Fruit fly (Drosophila melanogaster) whole organism, embryonic: Measurements from ENCODE around the gene dmrt11E.
A peak's percentile ranks its signal among the peaks of the same experiment; 100 is the strongest.

ENCODE experiments used
- Awh ChIP-seq: fragments of 200-800 bp; sonication (Bioruptor generic); IDR thresholded peaks from 2 replicates; pipeline ENCODE4, ENCODE4 v1.3.6; 2022; ENCODE audit warnings: missing biosample characterization, missing genetic modification characterization
- Bgb ChIP-seq: fragments of 200-800 bp; sonication (Bioruptor generic); IDR thresholded peaks from 2 replicates; pipeline ENCODE4 v1.3.6; 2022; ENCODE audit warnings: missing biosample characterization, missing genetic modification characterization; ENCODE audit not compliant: partially characterized antibody
- CG10147 ChIP-seq: fragments of 200-800 bp; sonication (Bioruptor generic); optimal IDR thresholded peaks from 2 replicates; lab custom pipeline; 2019; ENCODE audit warnings: missing biosample characterization, mild to moderate bottlenecking, missing genetic modification characterization, moderate library complexity
- CG11085 ChIP-seq: fragments of 200-800 bp; sonication (Bioruptor generic); IDR thresholded peaks from 2 replicates; pipeline ENCODE4 v1.3.6; 2022; ENCODE audit warnings: missing biosample characterization, missing genetic modification characterization
- CG11398 ChIP-seq: fragments of 200-800 bp; sonication (Bioruptor generic); optimal IDR thresholded peaks from 2 replicates; lab custom pipeline; 2016; ENCODE audit warnings: missing biosample characterization, missing genetic modification characterization
- CG11504 ChIP-seq: fragments of 200-800 bp; sonication (Bioruptor generic); optimal IDR thresholded peaks from 3 replicates; lab custom pipeline; 2019; ENCODE audit warnings: missing biosample characterization, mild to moderate bottlenecking, missing genetic modification characterization, moderate library complexity
- CG11723 ChIP-seq: fragments of 200-800 bp; sonication (Bioruptor generic); optimal IDR thresholded peaks from 2 replicates; lab custom pipeline; 2017; ENCODE audit warnings: missing biosample characterization, mild to moderate bottlenecking, missing genetic modification characterization
- CG12299 ChIP-seq: fragments of 200-800 bp; sonication (Bioruptor generic); optimal IDR thresholded peaks from 2 replicates; lab custom pipeline; 2018; ENCODE audit warnings: missing biosample characterization, mild to moderate bottlenecking, missing genetic modification characterization
- CG14441 ChIP-seq: fragments of 200-800 bp; sonication (Bioruptor generic); IDR thresholded peaks from 2 replicates; pipeline ENCODE4 v1.3.6; 2022; ENCODE audit warnings: missing biosample characterization, missing genetic modification characterization
- CG15696 ChIP-seq: fragments of 200-800 bp; sonication (Bioruptor generic); optimal IDR thresholded peaks from 2 replicates; lab custom pipeline; 2019; ENCODE audit warnings: missing biosample characterization, mild to moderate bottlenecking, missing genetic modification characterization, moderate library complexity
- CG16813 ChIP-seq: fragments of 200-800 bp; sonication (Bioruptor generic); IDR thresholded peaks from 3 replicates; pipeline ENCODE4 v1.3.6; 2022; ENCODE audit warnings: missing biosample characterization, missing genetic modification characterization; ENCODE audit not compliant: partially characterized antibody
- CG18011 ChIP-seq: fragments of 200-800 bp; sonication (Bioruptor generic); optimal IDR thresholded peaks from 2 replicates; lab custom pipeline; 2017; ENCODE audit warnings: missing biosample characterization, missing genetic modification characterization, mild to moderate bottlenecking, moderate library complexity, missing genotype
- CG18599 ChIP-seq: fragments of 200-800 bp; sonication (Bioruptor generic); optimal IDR thresholded peaks from 3 replicates; lab custom pipeline; 2017; ENCODE audit warnings: missing biosample characterization, missing genetic modification characterization, mild to moderate bottlenecking, moderate library complexity, missing genetic modification reagents
- CG2120 ChIP-seq: fragments of 200-800 bp; sonication (Bioruptor generic); optimal IDR thresholded peaks from 3 replicates; lab custom pipeline; 2016; ENCODE audit warnings: missing biosample characterization, missing genetic modification characterization
- CG2678 ChIP-seq: fragments of 200-800 bp; sonication (Bioruptor generic); optimal IDR thresholded peaks from 3 replicates; lab custom pipeline; 2019; ENCODE audit warnings: missing biosample characterization, mild to moderate bottlenecking, missing genetic modification characterization, moderate library complexity
- CG4404 ChIP-seq: fragments of 200-800 bp; sonication (Bioruptor generic); IDR thresholded peaks from 2 replicates; pipeline ENCODE4 v1.3.6; 2022; ENCODE audit warnings: missing biosample characterization, missing genetic modification characterization
- CG4820 ChIP-seq: fragments of 200-800 bp; sonication (Bioruptor generic); optimal IDR thresholded peaks from 3 replicates; lab custom pipeline; 2016; ENCODE audit warnings: missing biosample characterization, missing genetic modification characterization
- CG6254 ChIP-seq: fragments of 200-800 bp; sonication (Bioruptor generic); optimal IDR thresholded peaks from 3 replicates; lab custom pipeline; 2017; ENCODE audit warnings: mild to moderate bottlenecking, missing biosample characterization, missing genetic modification reagents, missing genetic modification characterization
- CG6272 ChIP-seq: fragments of 200-800 bp; sonication (Bioruptor generic); IDR thresholded peaks from 2 replicates; pipeline ENCODE4 v1.3.6; 2022; ENCODE audit warnings: missing biosample characterization, missing genetic modification characterization
- CG6654 ChIP-seq: fragments of 200-800 bp; sonication (Bioruptor generic); optimal IDR thresholded peaks from 2 replicates; lab custom pipeline; 2017; ENCODE audit warnings: missing biosample characterization, mild to moderate bottlenecking, missing genetic modification characterization
- CG7372 ChIP-seq: fragments of 200-800 bp; sonication (Bioruptor generic); IDR thresholded peaks from 2 replicates; pipeline ENCODE4 v1.3.6; 2022; ENCODE audit warnings: missing biosample characterization, missing genetic modification characterization
- CG7963 ChIP-seq: fragments of 200-800 bp; sonication (Bioruptor generic); IDR thresholded peaks from 3 replicates; pipeline ENCODE4 v1.3.6; 2022; ENCODE audit warnings: missing biosample characterization, missing genetic modification characterization; ENCODE audit not compliant: partially characterized antibody
- CG9797 ChIP-seq: fragments of 200-800 bp; sonication (Bioruptor generic); optimal IDR thresholded peaks from 3 replicates; lab custom pipeline; 2018; ENCODE audit warnings: missing biosample characterization, mild to moderate bottlenecking, missing genetic modification characterization
- D19A ChIP-seq: fragments of 200-800 bp; optimal IDR thresholded peaks from 3 replicates; lab custom pipeline; 2019; ENCODE audit warnings: missing biosample characterization, mild to moderate bottlenecking, missing genetic modification characterization, moderate library complexity
- Deaf1 ChIP-seq: fragments of 200-800 bp; optimal IDR thresholded peaks from 3 replicates; lab custom pipeline; 2019; ENCODE audit warnings: missing biosample characterization, mild to moderate bottlenecking, missing genetic modification characterization, moderate library complexity
- Dip2 ChIP-seq: fragments of 200-800 bp; sonication (Bioruptor generic); IDR thresholded peaks from 2 replicates; pipeline ENCODE4 v1.3.6; 2022; ENCODE audit warnings: missing biosample characterization, missing genetic modification characterization
- Doc3 ChIP-seq: fragments of 200-800 bp; sonication (Bioruptor generic); IDR thresholded peaks from 3 replicates; pipeline ENCODE4 v1.3.6; 2022; ENCODE audit warnings: missing biosample characterization, missing genetic modification characterization; ENCODE audit not compliant: partially characterized antibody
- H2.0 ChIP-seq: fragments of 200-800 bp; sonication (Bioruptor generic); IDR thresholded peaks from 2 replicates; pipeline ENCODE4 v1.3.6; 2022; ENCODE audit warnings: missing biosample characterization, missing genetic modification characterization
- Jarid2 ChIP-seq: fragments of 200-800 bp; sonication (Bioruptor generic); optimal IDR thresholded peaks from 3 replicates; lab custom pipeline; 2017; ENCODE audit warnings: mild to moderate bottlenecking, missing biosample characterization, missing genetic modification reagents, missing genetic modification characterization
- Med ChIP-seq: fragments of 200-800 bp; sonication (Bioruptor generic); peaks from one replicate; lab custom pipeline; 2016; ENCODE audit warnings: missing biosample characterization, missing genetic modification characterization, mild to moderate bottlenecking, inconsistent platforms, moderate library complexity
- aop ChIP-seq: fragments of 200-800 bp; sonication (Bioruptor generic); IDR thresholded peaks from 2 replicates; pipeline ENCODE4 v1.3.6; 2022; ENCODE audit warnings: missing biosample characterization, missing genetic modification characterization
- ash1 ChIP-seq: fragments of 200-800 bp; sonication (Bioruptor generic); optimal IDR thresholded peaks from 2 replicates; lab custom pipeline; 2018; ENCODE audit warnings: missing biosample characterization, mild to moderate bottlenecking, missing genetic modification characterization
- ato ChIP-seq: fragments of 200-800 bp; sonication (Bioruptor generic); IDR thresholded peaks from 2 replicates; pipeline ENCODE4 v1.3.6; 2022; ENCODE audit warnings: missing biosample characterization, missing genetic modification characterization; ENCODE audit not compliant: partially characterized antibody
- cas ChIP-seq: fragments of 200-800 bp; sonication (Bioruptor generic); IDR thresholded peaks from 2 replicates; pipeline ENCODE4 v1.3.6; 2022; ENCODE audit warnings: missing biosample characterization, missing genetic modification characterization
- chif ChIP-seq, 2 experiments: fragments of 200-800 bp; sonication (Bioruptor generic); optimal IDR thresholded peaks; 3 replicates each; lab custom pipeline; 2016; ENCODE audit warnings: missing biosample characterization in 2 of 2, missing genetic modification characterization in 2 of 2
- chinmo ChIP-seq: fragments of 200-800 bp; sonication (Bioruptor generic); IDR thresholded peaks from 4 replicates; pipeline ENCODE4 v1.3.6; 2022; ENCODE audit warnings: missing biosample characterization, missing genetic modification characterization; ENCODE audit not compliant: partially characterized antibody
- cwo ChIP-seq: fragments of 200-800 bp; sonication (Bioruptor generic); optimal IDR thresholded peaks from 3 replicates; lab custom pipeline; 2017; ENCODE audit warnings: missing biosample characterization, missing genetic modification characterization, mild to moderate bottlenecking, moderate library complexity, missing genetic modification reagents
- da ChIP-seq: fragments of 200-800 bp; sonication (Bioruptor generic); optimal IDR thresholded peaks from 2 replicates; lab custom pipeline; 2016; ENCODE audit warnings: missing biosample characterization, missing genetic modification characterization
- dmrt11E ChIP-seq: fragments of 200-800 bp; sonication (Bioruptor generic); optimal IDR thresholded peaks from 3 replicates; lab custom pipeline; 2018; ENCODE audit warnings: missing biosample characterization, mild to moderate bottlenecking, missing genetic modification characterization, moderate library complexity
- dysf ChIP-seq: fragments of 200-800 bp; sonication (Bioruptor generic); IDR thresholded peaks from 3 replicates; pipeline ENCODE4 v1.3.6; 2022; ENCODE audit warnings: missing biosample characterization, missing genetic modification characterization
- fd3F ChIP-seq: fragments of 200-800 bp; sonication (Bioruptor generic); optimal IDR thresholded peaks from 2 replicates; lab custom pipeline; 2018; ENCODE audit warnings: missing biosample characterization, mild to moderate bottlenecking, missing genetic modification characterization, moderate library complexity
- ftz-f1 ChIP-seq: fragments of 200-800 bp; sonication (Bioruptor generic); optimal IDR thresholded peaks from 2 replicates; lab custom pipeline; 2016; ENCODE audit warnings: missing biosample characterization, missing genetic modification characterization
- klu ChIP-seq: fragments of 200-800 bp; sonication (Bioruptor generic); IDR thresholded peaks from 2 replicates; pipeline ENCODE4 v1.3.6; 2022; ENCODE audit warnings: missing biosample characterization, missing genetic modification characterization
- sna ChIP-seq: fragments of 200-800 bp; sonication (Bioruptor generic); IDR thresholded peaks from 2 replicates; pipeline ENCODE4 v1.3.6; 2022; ENCODE audit warnings: missing biosample characterization, missing genetic modification characterization; ENCODE audit not compliant: partially characterized antibody
- sqz ChIP-seq: fragments of 200-800 bp; sonication (Bioruptor generic); optimal IDR thresholded peaks from 3 replicates; lab custom pipeline; 2018; ENCODE audit warnings: missing biosample characterization, mild to moderate bottlenecking, missing genetic modification characterization
- tna ChIP-seq: fragments of 200-800 bp; sonication (Bioruptor generic); IDR thresholded peaks from 2 replicates; pipeline ENCODE4 v1.3.6; 2022; ENCODE audit warnings: missing biosample characterization, missing genetic modification characterization; ENCODE audit not compliant: partially characterized antibody
- trem ChIP-seq: fragments of 200-800 bp; optimal IDR thresholded peaks from 3 replicates; lab custom pipeline; 2019; ENCODE audit warnings: missing biosample characterization, mild to moderate bottlenecking, missing genetic modification characterization, moderate library complexity
- zf30C ChIP-seq: fragments of 200-800 bp; sonication (Bioruptor generic); optimal IDR thresholded peaks from 3 replicates; lab custom pipeline; 2018; ENCODE audit warnings: missing biosample characterization, mild to moderate bottlenecking, missing genetic modification characterization

Gene dmrt11E

DNA sequence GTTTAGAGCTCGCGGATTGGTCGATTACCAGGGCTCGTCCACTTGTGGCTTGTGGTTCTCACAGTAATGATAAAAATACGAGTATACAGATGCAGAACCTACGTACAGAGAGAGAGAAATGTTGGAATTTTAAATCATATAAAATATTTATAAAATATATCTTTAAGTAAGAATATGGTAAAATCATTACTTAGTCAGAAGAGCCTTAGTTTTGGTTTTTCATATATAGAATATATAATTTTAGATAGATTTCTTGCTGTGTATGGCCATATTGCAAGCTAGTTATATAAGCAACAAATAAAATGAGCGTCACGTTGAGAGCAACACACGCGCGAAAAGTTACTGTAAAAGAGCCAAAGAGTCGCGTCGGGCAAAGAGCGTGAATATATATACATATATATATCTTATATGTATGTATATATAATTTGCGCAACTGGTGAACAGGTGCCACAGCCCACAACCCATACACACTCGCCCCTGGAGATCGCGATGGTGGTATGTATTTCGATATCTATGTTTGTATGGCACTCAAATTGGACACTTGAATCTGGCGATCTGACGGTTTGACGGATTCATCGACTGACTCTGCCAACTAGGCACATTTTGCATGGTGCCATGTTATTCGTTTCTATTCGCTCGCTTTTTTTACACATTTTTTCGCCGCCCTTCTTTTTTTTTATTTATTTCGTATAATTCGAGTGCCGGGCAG, 22.6 kb downstream of the dmrt11E start (continued):
- TF ChIP-seq sna (no peak), Jarid2 (peak; percentile 23), CG7963 (GFP tag; lab: Robert Waterston, UW) (no peak), Med (GFP tag; lab: Kevin White, UChicago) (peak; percentile 36), CG2120 (GFP tag; lab: Kevin White, UChicago) (peak; percentile 59), ftz-f1 (no peak), CG18011 (no peak), CG15696 (tag; lab: Kevin White, UChicago) (peak; percentile 39), CG7372 (GFP tag; lab: Robert Waterston, UW) (peak; percentile 64), H2.0 (GFP tag; lab: Robert Waterston, UW) (peak; percentile 61; the same call in 1 of the 2 replicates), da (GFP tag; lab: Kevin White, UChicago) (no peak), CG6654 (GFP tag; lab: Kevin White, UChicago) (no peak), sqz (no peak), CG11504 (tag; lab: Kevin White, UChicago) (peak; percentile 75), CG4820 (GFP tag; lab: Kevin White, UChicago) (no peak), dmrt11E (tag; lab: Kevin White, UChicago) (no peak), chinmo (peak; percentile 26; the same call in 1 of the 4 replicates), CG16813 (GFP tag; lab: Robert Waterston, UW) (no peak), CG18599 (GFP tag; lab: Kevin White, UChicago) (peak; percentile 87), D19A (peak; percentile 57), trem (no peak), CG11085 (GFP tag; lab: Robert Waterston, UW) (peak; percentile 77), cwo (peak; percentile 65), CG4404 (GFP tag; lab: Robert Waterston, UW) (0 out of 2 replicates have a peak, but pooled peaks have one; percentile 29), CG11723 (GFP tag; lab: Kevin White, UChicago) (no peak), CG9797 (GFP tag; lab: Kevin White, UChicago) (no peak), CG11398 (no peak), Awh (GFP tag; lab: Robert Waterston, UW) (no peak), aop (no peak), Doc3 (no peak), klu (GFP tag; lab: Robert Waterston, UW) (peak; percentile 53; the same call in 1 of the 2 replicates), dysf (GFP tag; lab: Robert Waterston, UW) (peak; percentile 78; the same call in 2 of the 3 replicates), Bgb (GFP tag; lab: Robert Waterston, UW) (no peak), cas (GFP tag; lab: Robert Waterston, UW) (peak; percentile 68; the same call in 1 of the 2 replicates), CG6254 (no peak), Dip2 (no peak), CG2678 (tag; lab: Kevin White, UChicago) (peak; percentile 90), Deaf1 (tag; lab: Kevin White, UChicago) (peak; percentile 49), ash1 (GFP tag; lab: Kevin White, UChicago) (no peak), chif (GFP tag; optimal IDR thresholded peaks at IDR 0.05; lab: Kevin White, UChicago) (no peak), ato (GFP tag; lab: Robert Waterston, UW) (no peak), fd3F (peak; percentile 83), CG12299 (tag; lab: Kevin White, UChicago) (peak; percentile 43), CG10147 (GFP tag; lab: Kevin White, UChicago) (peak; percentile 81), tna (GFP tag; lab: Robert Waterston, UW) (no peak), CG14441 (peak; percentile 72), zf30C (GFP tag; lab: Kevin White, UChicago) (peak; percentile 36), CG6272 (no peak)
